Worm (Caenorhabditis elegans): Measurements from ENCODE around the gene Y37E11AR.7.

Gene Y37E11AR.7

ce11 chrIV:3767749-3768148 is 12.5 kb upstream of the Y37E11AR.7 start:
- TF ChIP-seq sea-1 (GFP tag; conservative IDR thresholded peaks at IDR 0.05) (no peak), ceh-13 (GFP tag; optimal IDR thresholded peaks at IDR 0.05) (no peak), pes-1 (GFP tag; IDR thresholded peaks at IDR 0.05) (no peak), hmg-4 (GFP tag; optimal IDR thresholded peaks at IDR 0.05) (peak; percentile 61)

- no peak for TF ChIP-seq aly-1 (tag; optimal IDR thresholded peaks at IDR 0.05)
- no peak for TF ChIP-seq ceh-13 (GFP tag; optimal IDR thresholded peaks at IDR 0.05)
- no peak for TF ChIP-seq sea-1 (GFP tag; conservative IDR thresholded peaks at IDR 0.05)
- TF ChIP-seq ceh-36 (tag; optimal IDR thresholded peaks at IDR 0.05), result no peak
- TF ChIP-seq ets-7 (tag; optimal IDR thresholded peaks at IDR 0.05), result no peak
- TF ChIP-seq flt-1 (GFP tag; IDR thresholded peaks at IDR 0.05), result no peak
- no peak for TF ChIP-seq hmg-4 (GFP tag; optimal IDR thresholded peaks at IDR 0.05)
- TF ChIP-seq F13C5.2 (tag; optimal IDR thresholded peaks at IDR 0.05), result no peak
- no peak for TF ChIP-seq B0310.2 (tag; optimal IDR thresholded peaks at IDR 0.05)
- no peak for TF ChIP-seq pes-1 (GFP tag; IDR thresholded peaks at IDR 0.05)
- TF ChIP-seq tra-4 (tag; optimal IDR thresholded peaks at IDR 0.05), result no peak
- no peak for TF ChIP-seq tbx-11 (GFP tag; IDR thresholded peaks at IDR 0.05)
- TF ChIP-seq hmbx-1 (tag; optimal IDR thresholded peaks at IDR 0.05), result no peak
- no peak for TF ChIP-seq ama-1 (optimal IDR thresholded peaks at IDR 0.05)
- TF ChIP-seq tbx-37 (GFP tag; conservative IDR thresholded peaks at IDR 0.05), result no peak
- no peak for TF ChIP-seq hnd-1 (tag; optimal IDR thresholded peaks at IDR 0.05)
- TF ChIP-seq scrt-1 (GFP tag; IDR thresholded peaks at IDR 0.05), result no peak
Observed at ce11 chrIV:3766589-3766988, 11.3 kb upstream of the Y37E11AR.7 start, which contains the start of gene vab-2. TSS of gene vab-2 (minus strand) at chrIV:3766826.

- TF ChIP-seq ceh-36 (tag; optimal IDR thresholded peaks at IDR 0.05), result no peak
- no peak for TF ChIP-seq tra-4 (tag; optimal IDR thresholded peaks at IDR 0.05)
- TF ChIP-seq pes-1 (GFP tag; IDR thresholded peaks at IDR 0.05), result no peak
- TF ChIP-seq tbx-11 (GFP tag; IDR thresholded peaks at IDR 0.05), result no peak
- no peak for TF ChIP-seq flt-1 (GFP tag; IDR thresholded peaks at IDR 0.05)
- no peak for TF ChIP-seq ama-1 (optimal IDR thresholded peaks at IDR 0.05)
- peak; percentile 17 for TF ChIP-seq hmg-4 (GFP tag; optimal IDR thresholded peaks at IDR 0.05)
- TF ChIP-seq B0310.2 (tag; optimal IDR thresholded peaks at IDR 0.05), result no peak
- TF ChIP-seq aly-1 (tag; optimal IDR thresholded peaks at IDR 0.05), result no peak
Observed at ce11 chrIV:3765457-3765856, 10.2 kb upstream of the Y37E11AR.7 start.

DNA sequence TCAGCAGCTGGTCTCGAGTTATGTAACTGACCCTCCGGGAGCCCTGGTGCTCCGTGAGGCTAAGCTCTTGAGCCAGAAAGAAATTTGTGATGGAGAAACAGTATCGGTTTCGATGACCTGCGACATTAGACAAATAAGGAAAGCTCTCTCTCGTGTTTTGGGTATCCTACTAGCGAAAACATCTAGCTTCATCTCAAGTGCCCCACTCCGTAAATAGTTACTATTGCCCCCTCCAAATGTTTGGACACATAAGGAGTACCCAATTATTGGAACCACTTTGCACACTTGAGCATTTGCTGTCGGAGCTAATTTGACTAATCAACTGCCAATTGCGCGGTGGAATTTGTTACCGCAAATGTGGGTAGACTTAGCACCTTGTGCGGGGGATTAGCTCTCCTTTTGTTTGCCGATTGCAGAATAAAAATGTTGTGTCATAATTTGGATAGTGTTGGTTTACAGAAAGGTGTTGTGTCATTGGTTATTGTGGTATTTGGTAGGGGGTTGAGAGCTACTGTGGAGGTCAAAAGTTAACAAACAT is 8.8 kb upstream of the Y37E11AR.7 start:
- TF ChIP-seq B0310.2 (tag; optimal IDR thresholded peaks at IDR 0.05) (no peak), ama-1 (optimal IDR thresholded peaks at IDR 0.05) (no peak), ceh-13 (GFP tag; optimal IDR thresholded peaks at IDR 0.05) (no peak), ceh-36 (tag; optimal IDR thresholded peaks at IDR 0.05) (peak; percentile 22), tra-4 (tag; optimal IDR thresholded peaks at IDR 0.05) (no peak)

ce11 chrIV:3759823-3760222 is 4.6 kb upstream of the Y37E11AR.7 start:
- TF ChIP-seq ama-1 (optimal IDR thresholded peaks at IDR 0.05) (no peak), ceh-36 (tag; optimal IDR thresholded peaks at IDR 0.05) (no peak), F13C5.2 (tag; optimal IDR thresholded peaks at IDR 0.05) (no peak), hmbx-1 (tag; optimal IDR thresholded peaks at IDR 0.05) (no peak), tbx-37 (GFP tag; conservative IDR thresholded peaks at IDR 0.05) (no peak), pes-1 (GFP tag; IDR thresholded peaks at IDR 0.05) (no peak), sea-1 (GFP tag; conservative IDR thresholded peaks at IDR 0.05) (no peak), tra-4 (tag; optimal IDR thresholded peaks at IDR 0.05) (no peak), ceh-13 (GFP tag; optimal IDR thresholded peaks at IDR 0.05) (no peak), scrt-1 (GFP tag; IDR thresholded peaks at IDR 0.05) (no peak), ets-7 (tag; optimal IDR thresholded peaks at IDR 0.05) (no peak), tbx-11 (GFP tag; IDR thresholded peaks at IDR 0.05) (no peak), hnd-1 (tag; optimal IDR thresholded peaks at IDR 0.05) (no peak), hmg-4 (GFP tag; optimal IDR thresholded peaks at IDR 0.05) (no peak)

DNA sequence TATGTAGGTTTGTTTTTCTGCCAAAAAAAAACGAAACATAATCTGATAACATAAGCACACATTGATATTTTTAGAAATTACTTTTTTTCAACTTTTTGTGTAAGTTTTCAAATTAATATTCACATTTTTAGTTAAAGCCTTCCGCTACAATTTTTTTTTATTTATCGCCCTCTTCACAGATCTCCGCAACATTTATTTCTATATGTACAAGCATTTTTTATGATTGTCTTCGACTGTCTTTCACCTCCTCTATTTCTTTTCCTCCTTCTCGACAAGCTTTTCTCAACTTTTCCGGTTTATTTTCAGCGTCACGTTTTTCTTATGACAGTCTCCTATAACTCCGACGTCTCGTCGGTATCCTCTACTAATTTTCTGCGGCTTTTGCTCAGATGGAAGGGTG is 666 bp upstream of the Y37E11AR.7 start, which contains the start of gene best-20:
Gene best-20 (plus strand): TSS at position 301 of the 400 bp plus-strand sequence.
- no peak for TF ChIP-seq tra-4 (tag; optimal IDR thresholded peaks at IDR 0.05)

- TF ChIP-seq B0310.2 (tag; optimal IDR thresholded peaks at IDR 0.05) (no peak), sea-1 (GFP tag; conservative IDR thresholded peaks at IDR 0.05) (no peak), hmbx-1 (tag; optimal IDR thresholded peaks at IDR 0.05) (no peak), tbx-37 (GFP tag; conservative IDR thresholded peaks at IDR 0.05) (no peak), flt-1 (GFP tag; IDR thresholded peaks at IDR 0.05) (no peak), tra-4 (tag; optimal IDR thresholded peaks at IDR 0.05) (no peak), hnd-1 (tag; optimal IDR thresholded peaks at IDR 0.05) (no peak), pes-1 (GFP tag; IDR thresholded peaks at IDR 0.05) (no peak), tbx-11 (GFP tag; IDR thresholded peaks at IDR 0.05) (no peak), ama-1 (optimal IDR thresholded peaks at IDR 0.05) (no peak), ceh-36 (tag; optimal IDR thresholded peaks at IDR 0.05) (no peak), ceh-13 (GFP tag; optimal IDR thresholded peaks at IDR 0.05) (no peak), scrt-1 (GFP tag; IDR thresholded peaks at IDR 0.05) (no peak), hmg-4 (GFP tag; optimal IDR thresholded peaks at IDR 0.05) (no peak), aly-1 (tag; optimal IDR thresholded peaks at IDR 0.05) (no peak), F13C5.2 (tag; optimal IDR thresholded peaks at IDR 0.05) (no peak), ets-7 (tag; optimal IDR thresholded peaks at IDR 0.05) (no peak)
Observed at ce11 chrIV:3752276-3752675, 3.0 kb downstream of the Y37E11AR.7 start.

DNA sequence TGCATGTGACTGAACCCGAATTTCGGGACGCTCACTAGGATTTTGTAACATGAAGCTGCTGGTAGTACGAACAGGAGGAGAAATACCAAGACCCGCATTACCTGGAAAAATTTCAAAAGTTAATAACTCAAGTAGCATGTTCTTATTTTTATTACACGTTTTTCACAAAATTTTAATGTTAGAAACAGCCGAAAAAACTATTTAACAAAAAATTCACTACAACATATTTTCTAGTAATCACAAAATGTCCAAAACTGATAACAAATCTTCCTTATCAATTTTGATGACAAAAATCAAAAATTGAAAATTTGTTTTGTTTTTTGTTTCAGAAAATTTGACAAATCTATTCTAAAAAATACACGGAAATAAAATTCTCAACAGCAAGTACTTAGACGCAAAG is 4.3 kb downstream of the Y37E11AR.7 start, which contains the start of gene ugt-45:
Gene ugt-45 (minus strand): TSS at position 101 of the 400 bp plus-strand sequence.
- TF ChIP-seq ceh-13 (GFP tag; optimal IDR thresholded peaks at IDR 0.05), result no peak
- TF ChIP-seq ets-7 (tag; optimal IDR thresholded peaks at IDR 0.05), result no peak
- no peak for TF ChIP-seq tra-4 (tag; optimal IDR thresholded peaks at IDR 0.05)
- no peak for TF ChIP-seq sea-1 (GFP tag; conservative IDR thresholded peaks at IDR 0.05)
- no peak for TF ChIP-seq B0310.2 (tag; optimal IDR thresholded peaks at IDR 0.05)
- no peak for TF ChIP-seq hmbx-1 (tag; optimal IDR thresholded peaks at IDR 0.05)
- TF ChIP-seq hmg-4 (GFP tag; optimal IDR thresholded peaks at IDR 0.05), result no peak
- TF ChIP-seq tbx-11 (GFP tag; IDR thresholded peaks at IDR 0.05), result no peak
- no peak for TF ChIP-seq ama-1 (optimal IDR thresholded peaks at IDR 0.05)
- no peak for TF ChIP-seq hnd-1 (tag; optimal IDR thresholded peaks at IDR 0.05)
- TF ChIP-seq aly-1 (tag; optimal IDR thresholded peaks at IDR 0.05), result no peak
- TF ChIP-seq scrt-1 (GFP tag; IDR thresholded peaks at IDR 0.05), result no peak
- TF ChIP-seq ceh-36 (tag; optimal IDR thresholded peaks at IDR 0.05), result no peak
- TF ChIP-seq tbx-37 (GFP tag; conservative IDR thresholded peaks at IDR 0.05), result no peak
- no peak for TF ChIP-seq pes-1 (GFP tag; IDR thresholded peaks at IDR 0.05)
- TF ChIP-seq F13C5.2 (tag; optimal IDR thresholded peaks at IDR 0.05), result no peak

Measured in whole organism, early embryonic.